Worm (Caenorhabditis elegans) whole organism, L4/young adult: ENCODE measurements around the gene pqn-67.

Experiments used
- dao-5 ChIP-seq: sonication (generic microtip); optimal IDR thresholded peaks from 2 replicates; lab custom pipeline; 2016; ENCODE audit warnings: missing genotype, missing genetic modification characterization, moderate library complexity, missing compliant biosample characterization
- him-1 ChIP-seq: sonication (generic microtip); optimal IDR thresholded peaks from 2 replicates; lab custom pipeline; 2016; ENCODE audit warnings: missing genotype, missing genetic modification reagents, missing genetic modification characterization, missing compliant biosample characterization

ce11 chrV:12941797-12942474 lies 17.7 kb downstream of the pqn-67 start, which contains the start of gene T16G1.4:
- TF ChIP-seq him-1, result no peak
- TF ChIP-seq dao-5, result no peak
